Worm (Caenorhabditis elegans): ENCODE data around the gene ace-1.

ace-1 gene

DNA sequence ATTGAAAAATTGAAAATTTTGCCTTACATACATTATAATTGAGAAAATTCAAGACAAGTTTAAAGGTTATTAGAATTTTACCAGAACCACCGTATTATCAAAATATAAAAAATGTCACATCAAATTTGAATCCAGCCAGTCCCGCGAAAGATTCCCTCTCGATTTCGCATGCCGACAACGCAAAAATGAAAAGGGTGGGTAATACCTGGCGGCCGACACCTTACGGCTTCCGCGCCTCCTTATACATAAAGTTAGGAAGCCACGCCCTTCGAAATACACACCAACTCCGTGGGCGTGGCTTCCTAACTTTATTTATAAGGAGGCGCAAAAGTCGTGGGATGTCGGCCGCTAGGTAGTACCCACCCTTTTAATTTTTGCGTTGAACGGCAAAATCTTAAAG lies 9.6 kb upstream of the ace-1 start:
- no peak for TF ChIP-seq nhr-179 (tag; optimal IDR thresholded peaks at IDR 0.05)
- no peak for TF ChIP-seq egrh-3 (GFP tag; IDR thresholded peaks at IDR 0.05)
- no peak for TF ChIP-seq ama-1 (optimal IDR thresholded peaks at IDR 0.05)
- no peak for TF ChIP-seq ama-1 (GFP tag; optimal IDR thresholded peaks at IDR 0.05)
- TF ChIP-seq mcd-1 (GFP tag; IDR thresholded peaks at IDR 0.05): peak; percentile 15; the same call in 1 of the 2 replicates
- TF ChIP-seq snpc-4 (GFP tag; optimal IDR thresholded peaks at IDR 0.05): peak; percentile 74
- peak; percentile 40 to 94 (median 70) for TF ChIP-seq snpc-4 (tag; optimal IDR thresholded peaks at IDR 0.05)
- TF ChIP-seq ztf-22 (GFP tag; optimal IDR thresholded peaks at IDR 0.05): no peak
- TF ChIP-seq attf-6 (GFP tag; IDR thresholded peaks at IDR 0.05): 0 out of 2 replicates have a peak, but pooled peaks have one; percentile 43
- 0 out of 2 replicates have a peak, but pooled peaks have one; percentile 54 for TF ChIP-seq madf-3 (GFP tag; IDR thresholded peaks at IDR 0.05)
- TF ChIP-seq snpc-1.1 (tag; optimal IDR thresholded peaks at IDR 0.05; ENCODE audit: insufficient read depth): peak; percentile 78
- 0 out of 2 replicates have a peak, but pooled peaks have one; percentile 6 for TF ChIP-seq pbrm-1 (GFP tag; IDR thresholded peaks at IDR 0.05)
- TF ChIP-seq snpc-3.4 (tag; optimal IDR thresholded peaks at IDR 0.05): peak; percentile 69
- 0 out of 2 replicates have a peak, but pooled peaks have one; percentile 23 for TF ChIP-seq ztf-25 (GFP tag; IDR thresholded peaks at IDR 0.05)
- TF ChIP-seq hmg-1.2 (GFP tag; IDR thresholded peaks at IDR 0.05): peak; percentile 20; the same call in 1 of the 2 replicates
- TF ChIP-seq rcor-1 (GFP tag; IDR thresholded peaks at IDR 0.05): peak; percentile 16; the same call in 1 of the 2 replicates

DNA sequence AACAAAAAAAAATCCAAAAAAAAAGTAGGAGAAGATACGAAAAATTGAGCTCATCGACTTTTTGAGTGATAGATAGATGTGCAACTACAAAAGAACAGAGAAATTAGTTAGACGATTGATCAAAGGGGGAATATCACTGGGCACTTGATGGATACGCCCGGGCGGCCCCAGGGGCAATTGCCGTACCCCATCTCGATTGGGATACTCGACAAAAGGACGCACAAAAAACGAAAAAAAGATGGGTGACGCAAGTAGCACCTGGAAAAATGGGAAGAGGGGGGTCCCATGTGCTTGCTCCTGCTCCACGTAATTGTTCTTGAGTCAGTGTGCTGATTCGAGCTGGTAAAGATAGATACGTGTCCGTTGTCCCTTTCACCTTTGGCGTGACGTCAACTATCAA lies 6.1 kb upstream of the ace-1 start:
- TF ChIP-seq nfyb-1 (GFP tag; IDR thresholded peaks at IDR 0.05) (0 out of 2 replicates have a peak, but pooled peaks have one; percentile 36), lir-1 (GFP tag; conservative IDR thresholded peaks at IDR 0.05) (no peak), snpc-1.3 (tag; optimal IDR thresholded peaks at IDR 0.05; ENCODE audit: insufficient read depth) (no peak)

DNA sequence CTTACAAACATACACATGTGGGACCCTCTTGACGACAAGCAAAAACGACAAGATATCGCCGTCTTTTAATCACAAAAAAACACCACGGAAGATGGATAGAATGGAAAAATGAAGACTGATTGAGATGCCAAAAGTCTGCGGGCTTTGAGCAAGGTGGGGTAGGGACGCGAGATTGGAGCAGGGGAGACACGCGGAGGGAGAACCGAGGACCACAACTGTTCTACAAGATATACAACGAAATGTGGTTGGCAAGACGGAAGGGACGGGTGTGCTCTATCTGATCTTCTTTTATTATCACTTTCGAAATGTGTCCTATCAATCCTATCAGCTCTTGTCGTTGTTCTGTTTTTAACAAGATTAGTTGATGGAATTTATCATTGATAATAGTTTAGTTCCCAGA lies 3.5 kb upstream of the ace-1 start:
- TF ChIP-seq F39B2.1 (GFP tag; IDR thresholded peaks at IDR 0.05): no peak

ce11 chrX:16366508-16366907 lies 585 bp upstream of the ace-1 start:
- TF ChIP-seq lin-26 (GFP tag; IDR thresholded peaks at IDR 0.05): no peak
- no peak for TF ChIP-seq lag-1 (GFP tag; IDR thresholded peaks at IDR 0.05)

ce11 chrX:16368969-16369368 lies 1.9 kb downstream of the ace-1 start:
- TF ChIP-seq him-1 (tag; optimal IDR thresholded peaks at IDR 0.05): no peak
- TF ChIP-seq madf-10 (tag; optimal IDR thresholded peaks at IDR 0.05): no peak
- no peak for TF ChIP-seq Y67H2A.10 (GFP tag; conservative IDR thresholded peaks at IDR 0.05)
- no peak for TF ChIP-seq aptf-3 (GFP tag; IDR thresholded peaks at IDR 0.05)
- no peak for TF ChIP-seq nhr-27 (tag; optimal IDR thresholded peaks at IDR 0.05)

DNA sequence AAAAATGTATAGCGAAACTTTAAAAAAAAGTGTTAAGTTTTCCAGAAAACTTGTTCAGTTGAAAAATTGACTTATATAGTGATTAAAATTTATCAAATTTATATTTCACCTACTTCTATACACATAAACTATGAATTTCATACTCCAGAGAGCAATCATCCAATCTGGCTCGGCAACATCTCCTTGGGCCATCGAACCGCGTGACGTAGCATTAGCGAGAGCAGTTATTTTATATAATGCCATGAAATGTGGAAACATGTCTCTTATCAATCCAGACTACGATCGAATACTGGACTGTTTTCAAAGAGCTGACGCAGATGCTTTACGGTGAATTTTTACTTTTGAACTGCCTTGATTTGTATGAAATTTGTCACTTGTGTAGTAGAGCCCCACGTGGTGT lies 2.4 kb downstream of the ace-1 start:
- TF ChIP-seq somi-1 (GFP tag; optimal IDR thresholded peaks at IDR 0.05) (no peak), B0019.2 (GFP tag; conservative IDR thresholded peaks at IDR 0.05) (no peak), egrh-3 (GFP tag; IDR thresholded peaks at IDR 0.05) (no peak)

Data from whole organism, young adult.